Fruit fly (Drosophila melanogaster) whole organism, embryonic: ENCODE results near the gene Tom40.

Experiments
- Atf6 ChIP-seq: fragments of 200-800 bp; sonication (Bioruptor generic); IDR thresholded peaks from 2 replicates; pipeline ENCODE4 v1.3.6; 2022; ENCODE audit warnings: missing biosample characterization, missing genetic modification characterization
- CG10209 ChIP-seq: fragments of 200-800 bp; sonication (Bioruptor generic); optimal IDR thresholded peaks from 3 replicates; lab custom pipeline; 2017; ENCODE audit warnings: missing biosample characterization, mild to moderate bottlenecking, missing genetic modification characterization, missing genetic modification reagents
- CG12104 ChIP-seq: fragments of 200-800 bp; sonication (Bioruptor generic); optimal IDR thresholded peaks from 3 replicates; lab custom pipeline; 2016; ENCODE audit warnings: missing biosample characterization, missing genetic modification characterization
- CG13287 ChIP-seq: fragments of 200-800 bp; sonication (Bioruptor generic); IDR thresholded peaks from 2 replicates; pipeline ENCODE4 v1.3.6; 2022; ENCODE audit warnings: missing biosample characterization, missing genetic modification characterization; ENCODE audit not compliant: partially characterized antibody
- CG13624 ChIP-seq: fragments of 200-800 bp; sonication (Bioruptor generic); optimal IDR thresholded peaks from 2 replicates; lab custom pipeline; 2016; ENCODE audit warnings: missing biosample characterization, missing genetic modification characterization
- CG13894 ChIP-seq: fragments of 200-800 bp; sonication (Bioruptor generic); optimal IDR thresholded peaks from 3 replicates; lab custom pipeline; 2018; ENCODE audit warnings: missing biosample characterization, mild to moderate bottlenecking, missing genetic modification characterization, moderate library complexity
- CG14667 ChIP-seq: fragments of 200-800 bp; sonication (Bioruptor generic); IDR thresholded peaks from 2 replicates; pipeline ENCODE4 v1.3.6; 2022; ENCODE audit warnings: missing biosample characterization, missing genetic modification characterization
- CG14965 ChIP-seq: fragments of 200-800 bp; sonication (Bioruptor generic); optimal IDR thresholded peaks from 2 replicates; lab custom pipeline; 2016; ENCODE audit warnings: missing biosample characterization, missing genetic modification characterization, borderline replicate concordance
- CG15269 ChIP-seq: fragments of 200-800 bp; sonication (Bioruptor generic); optimal IDR thresholded peaks from 2 replicates; lab custom pipeline; 2018; ENCODE audit warnings: missing biosample characterization, mild to moderate bottlenecking, missing genetic modification characterization, moderate library complexity
- CG1529 ChIP-seq: fragments of 200-800 bp; sonication (Bioruptor generic); optimal IDR thresholded peaks from 3 replicates; lab custom pipeline; 2018; ENCODE audit warnings: missing biosample characterization, missing genetic modification characterization
- CG17912 ChIP-seq: fragments of 200-800 bp; sonication (Bioruptor generic); optimal IDR thresholded peaks from 2 replicates; lab custom pipeline; 2018; ENCODE audit warnings: missing biosample characterization, mild to moderate bottlenecking, missing genetic modification characterization
- CG1792 ChIP-seq: fragments of 200-800 bp; sonication (Bioruptor generic); optimal IDR thresholded peaks from 2 replicates; lab custom pipeline; 2016; ENCODE audit warnings: missing biosample characterization, missing genetic modification characterization
- CG18262 ChIP-seq: fragments of 200-800 bp; optimal IDR thresholded peaks from 3 replicates; lab custom pipeline; 2019; ENCODE audit warnings: missing biosample characterization, mild to moderate bottlenecking, missing genetic modification characterization, moderate library complexity
- CG2129 ChIP-seq: fragments of 200-800 bp; sonication (Bioruptor generic); IDR thresholded peaks from 2 replicates; pipeline ENCODE4 v1.3.6; 2022; ENCODE audit warnings: missing biosample characterization, missing genetic modification characterization; ENCODE audit not compliant: partially characterized antibody
- CG2875 ChIP-seq: fragments of 200-800 bp; sonication (Bioruptor generic); optimal IDR thresholded peaks from 2 replicates; lab custom pipeline; 2017; ENCODE audit warnings: missing biosample characterization, mild to moderate bottlenecking, missing genetic modification characterization, missing genetic modification reagents
- CG3065 ChIP-seq: fragments of 200-800 bp; sonication (Bioruptor generic); optimal IDR thresholded peaks from 2 replicates; lab custom pipeline; 2016; ENCODE audit warnings: missing biosample characterization, missing genetic modification characterization
- CG32772 ChIP-seq: fragments of 200-800 bp; sonication (Bioruptor generic); IDR thresholded peaks from 2 replicates; pipeline ENCODE4 v1.3.6; 2022; ENCODE audit warnings: missing biosample characterization, missing genetic modification characterization
- CG3281 ChIP-seq: fragments of 200-800 bp; sonication (Bioruptor generic); optimal IDR thresholded peaks from 3 replicates; lab custom pipeline; 2017; ENCODE audit warnings: missing biosample characterization, mild to moderate bottlenecking, missing genetic modification characterization
- CG34376 ChIP-seq: fragments of 200-800 bp; sonication (Bioruptor generic); optimal IDR thresholded peaks from 2 replicates; lab custom pipeline; 2018; ENCODE audit warnings: missing biosample characterization, mild to moderate bottlenecking, missing genetic modification characterization
- CG43689 ChIP-seq: fragments of 200-800 bp; sonication (Bioruptor generic); IDR thresholded peaks from 2 replicates; pipeline ENCODE4 v1.3.6; 2022; ENCODE audit warnings: missing biosample characterization, missing genetic modification characterization
- CG6765 ChIP-seq: fragments of 200-800 bp; sonication (Bioruptor generic); optimal IDR thresholded peaks from 3 replicates; lab custom pipeline; 2017; ENCODE audit warnings: missing biosample characterization, mild to moderate bottlenecking, missing genetic modification characterization
- CG9609 ChIP-seq: fragments of 200-800 bp; sonication (Bioruptor generic); optimal IDR thresholded peaks from 3 replicates; lab custom pipeline; 2016; ENCODE audit warnings: missing biosample characterization, missing genetic modification characterization
- CG9932 ChIP-seq: fragments of 200-800 bp; sonication (Bioruptor generic); IDR thresholded peaks from 2 replicates; pipeline ENCODE4 v1.3.6; 2022; ENCODE audit warnings: missing biosample characterization, missing genetic modification characterization
- CHES-1-like ChIP-seq: fragments of 200-800 bp; sonication (Bioruptor generic); optimal IDR thresholded peaks from 2 replicates; lab custom pipeline; 2016; ENCODE audit warnings: missing biosample characterization, missing genetic modification characterization
- D19B ChIP-seq: fragments of 200-800 bp; sonication (Bioruptor generic); optimal IDR thresholded peaks from 2 replicates; lab custom pipeline; 2017; ENCODE audit warnings: missing biosample characterization, mild to moderate bottlenecking, missing genetic modification characterization
- ERR ChIP-seq: fragments of 200-800 bp; sonication (Bioruptor generic); optimal IDR thresholded peaks from 2 replicates; lab custom pipeline; 2016; ENCODE audit warnings: missing biosample characterization, missing genetic modification characterization
- H15 ChIP-seq: fragments of 200-800 bp; sonication (Bioruptor generic); IDR thresholded peaks from 3 replicates; pipeline ENCODE4 v1.3.6; 2022; ENCODE audit warnings: missing biosample characterization, missing genetic modification characterization
- H2.0 ChIP-seq: fragments of 200-800 bp; sonication (Bioruptor generic); IDR thresholded peaks from 2 replicates; pipeline ENCODE4 v1.3.6; 2022; ENCODE audit warnings: missing biosample characterization, missing genetic modification characterization
- Max ChIP-seq: fragments of 200-800 bp; sonication (Bioruptor generic); optimal IDR thresholded peaks from 2 replicates; lab custom pipeline; 2016; ENCODE audit warnings: missing biosample characterization, mild to moderate bottlenecking, missing genetic modification characterization
- NfI ChIP-seq: fragments of 200-800 bp; sonication (Bioruptor generic); optimal IDR thresholded peaks from 3 replicates; lab custom pipeline; 2018; ENCODE audit warnings: missing biosample characterization, mild to moderate bottlenecking, missing genetic modification characterization, moderate library complexity
- Sin3A ChIP-seq: fragments of >200 bp; optimal IDR thresholded peaks from 2 replicates; lab custom pipeline; 2018
- TFAM ChIP-seq: fragments of 200-800 bp; sonication (Bioruptor generic); optimal IDR thresholded peaks from 2 replicates; lab custom pipeline; 2017; ENCODE audit warnings: missing biosample characterization, missing genetic modification characterization, inconsistent platforms
- ase ChIP-seq: fragments of 200-800 bp; sonication (Bioruptor generic); IDR thresholded peaks from 3 replicates; pipeline ENCODE4 v1.3.6; 2022; ENCODE audit warnings: missing biosample characterization, missing genetic modification characterization
- dan ChIP-seq: fragments of 200-800 bp; sonication (Bioruptor generic); IDR thresholded peaks from 2 replicates; pipeline ENCODE4 v1.3.6; 2022; ENCODE audit warnings: missing biosample characterization, missing genetic modification characterization
- ems ChIP-seq: fragments of 200-800 bp; sonication (Bioruptor generic); optimal IDR thresholded peaks from 3 replicates; lab custom pipeline; 2016; ENCODE audit warnings: missing biosample characterization, missing genetic modification characterization
- gem ChIP-seq: fragments of 200-800 bp; sonication (Bioruptor generic); optimal IDR thresholded peaks from 2 replicates; lab custom pipeline; 2019; ENCODE audit warnings: missing biosample characterization, mild to moderate bottlenecking, missing genetic modification characterization, moderate library complexity
- grau ChIP-seq: fragments of 200-800 bp; optimal IDR thresholded peaks from 3 replicates; lab custom pipeline; 2019; ENCODE audit warnings: missing biosample characterization, mild to moderate bottlenecking, missing genetic modification characterization, moderate library complexity
- gt ChIP-seq: fragments of 200-800 bp; sonication (Bioruptor generic); IDR thresholded peaks from 2 replicates; pipeline ENCODE4 v1.3.6; 2022; ENCODE audit warnings: missing biosample characterization, missing genetic modification characterization
- jing ChIP-seq: fragments of 200-800 bp; sonication (Bioruptor generic); optimal IDR thresholded peaks from 2 replicates; lab custom pipeline; 2018; ENCODE audit warnings: missing biosample characterization, mild to moderate bottlenecking, missing genetic modification characterization
- ken ChIP-seq: fragments of 200-800 bp; sonication (Bioruptor generic); IDR thresholded peaks from 3 replicates; pipeline ENCODE4 v1.3.6; 2022; ENCODE audit warnings: missing biosample characterization, missing genetic modification characterization
- org-1 ChIP-seq: fragments of 200-800 bp; sonication (Bioruptor generic); optimal IDR thresholded peaks from 2 replicates; lab custom pipeline; 2017; ENCODE audit warnings: missing biosample characterization, missing genetic modification characterization
- p53 ChIP-seq: fragments of 200-800 bp; sonication (Bioruptor generic); optimal IDR thresholded peaks from 2 replicates; lab custom pipeline; 2016; ENCODE audit warnings: missing biosample characterization, missing genetic modification characterization
- ranshi ChIP-seq: fragments of 200-800 bp; sonication (Bioruptor generic); IDR thresholded peaks from 2 replicates; pipeline ENCODE4 v1.3.6; 2022; ENCODE audit warnings: missing biosample characterization, missing genetic modification characterization
- seq ChIP-seq: fragments of 200-800 bp; sonication (Bioruptor generic); IDR thresholded peaks from 2 replicates; pipeline ENCODE4 v1.3.6; 2022; ENCODE audit warnings: missing biosample characterization, missing genetic modification characterization
- sima ChIP-seq: fragments of 200-800 bp; sonication (Bioruptor generic); optimal IDR thresholded peaks from 2 replicates; lab custom pipeline; 2016; ENCODE audit warnings: missing biosample characterization, missing genetic modification characterization
- sisA ChIP-seq: fragments of 200-800 bp; sonication (Bioruptor generic); IDR thresholded peaks from 2 replicates; pipeline ENCODE4 v1.3.6; 2022; ENCODE audit warnings: missing biosample characterization, missing genetic modification characterization
- slou ChIP-seq: fragments of 200-800 bp; sonication (Bioruptor generic); optimal IDR thresholded peaks from 3 replicates; lab custom pipeline; 2016; ENCODE audit warnings: missing biosample characterization, missing genetic modification characterization
- sna ChIP-seq: fragments of 200-800 bp; sonication (Bioruptor generic); IDR thresholded peaks from 2 replicates; pipeline ENCODE4 v1.3.6; 2022; ENCODE audit warnings: missing biosample characterization, missing genetic modification characterization; ENCODE audit not compliant: partially characterized antibody
- sob ChIP-seq: fragments of 200-800 bp; sonication (Bioruptor generic); IDR thresholded peaks from 2 replicates; pipeline ENCODE4 v1.3.6; 2022; ENCODE audit warnings: missing biosample characterization, missing genetic modification characterization
- sug ChIP-seq: fragments of 200-800 bp; optimal IDR thresholded peaks from 2 replicates; lab custom pipeline; 2019; ENCODE audit warnings: missing biosample characterization, mild to moderate bottlenecking, missing genetic modification characterization, moderate library complexity

The Tom40 gene

dm6 chrX:7698000-7698896, 38.4 kb upstream of the Tom40 start (continued):
- peak; percentile 87 for TF ChIP-seq D19B (GFP tag; lab: Kevin White, UChicago)
- peak; percentile 95 for TF ChIP-seq ranshi
- TF ChIP-seq CG2129 (GFP tag; lab: Robert Waterston, UW), result no peak
- no peak for TF ChIP-seq sna (GFP tag; lab: Robert Waterston, UW)
- peak; percentile 98 for TF ChIP-seq gem (tag; lab: Kevin White, UChicago)
- TF ChIP-seq CG2875 (GFP tag; lab: Kevin White, UChicago), result peak; percentile 91
- TF ChIP-seq slou (GFP tag; lab: Kevin White, UChicago), result peak; percentile 90
- TF ChIP-seq ase (GFP tag; lab: Robert Waterston, UW), result peak; percentile 96
- peak; percentile 96 for TF ChIP-seq seq
- peak; percentile 96 for TF ChIP-seq sob (GFP tag; lab: Robert Waterston, UW)
- peak; percentile 93 for TF ChIP-seq H15 (GFP tag; lab: Robert Waterston, UW)
- peak; percentile 96 for TF ChIP-seq CG32772
- peak; percentile 82 for TF ChIP-seq CG9609 (GFP tag; lab: Kevin White, UChicago)
- peak; percentile 96 for TF ChIP-seq grau (tag; lab: Kevin White, UChicago)
- TF ChIP-seq jing (GFP tag; lab: Kevin White, UChicago), result peak; percentile 88
- peak; percentile 91 for TF ChIP-seq CG12104 (GFP tag; lab: Kevin White, UChicago)
- peak; percentile 96 for TF ChIP-seq sisA (GFP tag; lab: Robert Waterston, UW)
- peak; percentile 97 for TF ChIP-seq CG3281 (GFP tag; lab: Kevin White, UChicago)
- peak; percentile 92 for TF ChIP-seq org-1 (GFP tag; lab: Kevin White, UChicago)
- TF ChIP-seq TFAM (GFP tag; lab: Kevin White, UChicago), result peak; percentile 56
- peak; percentile 63; the same call in 1 of the 2 replicates for TF ChIP-seq gt (GFP tag; lab: Robert Waterston, UW)
- TF ChIP-seq CG9932 (GFP tag; lab: Robert Waterston, UW), result peak; percentile 93
- TF ChIP-seq ems (GFP tag; lab: Kevin White, UChicago), result peak; percentile 91
- peak; percentile 95 for TF ChIP-seq ken (GFP tag; lab: Robert Waterston, UW)
- TF ChIP-seq CG18262 (tag; lab: Kevin White, UChicago), result peak; percentile 94
- TF ChIP-seq CG1792 (GFP tag; lab: Kevin White, UChicago), result peak; percentile 80
- peak; percentile 96 for TF ChIP-seq NfI (GFP tag; lab: Kevin White, UChicago)
- peak; percentile 36 for TF ChIP-seq CG14965 (GFP tag; lab: Kevin White, UChicago)
- TF ChIP-seq CG13894, result peak; percentile 92
- TF ChIP-seq CG10209 (GFP tag; lab: Kevin White, UChicago), result peak; percentile 95
- TF ChIP-seq CG3065 (GFP tag; lab: Kevin White, UChicago), result peak; percentile 87
- peak; percentile 92 for TF ChIP-seq Max
- peak; percentile 98 for TF ChIP-seq Atf6 (GFP tag; lab: Robert Waterston, UW)
- TF ChIP-seq CG17912 (GFP tag; lab: Kevin White, UChicago), result no peak
- TF ChIP-seq CG13287 (GFP tag; lab: Robert Waterston, UW), result no peak
- TF ChIP-seq ERR (GFP tag; lab: Kevin White, UChicago), result peak; percentile 67
- TF ChIP-seq CG1529 (GFP tag; lab: Kevin White, UChicago), result peak; percentile 91
- TF ChIP-seq CHES-1-like (GFP tag; lab: Kevin White, UChicago), result peak; percentile 98
- peak; percentile 87 for TF ChIP-seq CG34376
- TF ChIP-seq CG15269 (tag; lab: Kevin White, UChicago), result peak; percentile 98
- TF ChIP-seq dan (GFP tag; lab: Robert Waterston, UW), result peak; percentile 57
- TF ChIP-seq Sin3A (lab: Kevin White, UChicago), result no peak
- TF ChIP-seq CG14667, result peak; percentile 93
- TF ChIP-seq CG13624 (GFP tag; lab: Kevin White, UChicago), result peak; percentile 91
- TF ChIP-seq p53 (GFP tag; lab: Kevin White, UChicago), result peak; percentile 45
- TF ChIP-seq CG43689, result peak; percentile 93
- TF ChIP-seq sima (GFP tag; lab: Kevin White, UChicago), result peak; percentile 73
- TF ChIP-seq CG6765 (GFP tag; lab: Kevin White, UChicago), result peak; percentile 93
- peak; percentile 90 for TF ChIP-seq sug (tag; lab: Kevin White, UChicago)
- peak; percentile 96 for TF ChIP-seq H2.0 (GFP tag; lab: Robert Waterston, UW)
